Fruit fly (Drosophila melanogaster): Measurements from ENCODE around the gene CG42353.

CG42353 gene

DNA sequence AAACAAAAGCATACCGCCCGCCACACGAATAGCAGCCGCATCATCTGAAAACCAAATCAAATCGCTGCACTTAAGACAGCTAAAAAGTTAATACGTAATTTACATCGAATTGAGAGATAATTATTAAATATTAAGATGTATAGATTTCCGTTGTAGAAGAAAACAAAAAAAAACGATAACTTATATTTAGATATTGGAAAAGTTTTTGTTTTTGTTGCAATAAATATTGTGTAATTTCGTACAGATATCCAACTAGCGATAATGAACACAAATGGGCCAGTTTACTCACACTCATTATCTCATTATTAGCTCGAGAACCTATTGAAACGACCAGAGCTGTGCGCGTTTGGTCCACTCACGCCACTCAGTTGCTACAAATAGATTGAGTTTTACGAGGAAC, 35.9 kb upstream of the CG42353 start (continued):
- no peak for TF ChIP-seq Dref (GFP tag; IDR thresholded peaks at IDR 0.05)
- TF ChIP-seq CG14050 (GFP tag; IDR thresholded peaks at IDR 0.05), result no peak; the same call in 2 of the 3 replicates
- peak; percentile 10 for TF ChIP-seq Max (GFP tag; optimal IDR thresholded peaks at IDR 0.05)
- TF ChIP-seq CG8281 (tag; optimal IDR thresholded peaks at IDR 0.05), result peak; percentile 39
- peak; percentile 43 for TF ChIP-seq Deaf1 (tag; optimal IDR thresholded peaks at IDR 0.05)
- TF ChIP-seq Spps (tag; optimal IDR thresholded peaks at IDR 0.05), result peak; percentile 53
- TF ChIP-seq CG17802 (tag; optimal IDR thresholded peaks at IDR 0.05), result peak; percentile 15
- TF ChIP-seq Rx (GFP tag; IDR thresholded peaks at IDR 0.05), result no peak
- peak; percentile 70 for TF ChIP-seq CG6254 (GFP tag; optimal IDR thresholded peaks at IDR 0.05)
- peak; percentile 66 for TF ChIP-seq Hr3 (GFP tag; optimal IDR thresholded peaks at IDR 0.05)
- peak; percentile 63 for TF ChIP-seq Nf-YC (tag; optimal IDR thresholded peaks at IDR 0.05)
- no peak for TF ChIP-seq wek (GFP tag; optimal IDR thresholded peaks at IDR 0.05)
- TF ChIP-seq gem (tag; optimal IDR thresholded peaks at IDR 0.05), result peak; percentile 85
- no peak for TF ChIP-seq Hr39 (optimal IDR thresholded peaks at IDR 0.05)
- peak; percentile 86 for TF ChIP-seq Oli (tag; optimal IDR thresholded peaks at IDR 0.05)
- TF ChIP-seq exex (tag; optimal IDR thresholded peaks at IDR 0.05), result no peak
- peak; percentile 2 for TF ChIP-seq Atf-2 (GFP tag; optimal IDR thresholded peaks at IDR 0.05)
- no peak for TF ChIP-seq HmgD (GFP tag; optimal IDR thresholded peaks at IDR 0.05)
- TF ChIP-seq crol (GFP tag; IDR thresholded peaks at IDR 0.05), result no peak
- peak; percentile 20 to 53 for TF ChIP-seq chif (GFP tag; optimal IDR thresholded peaks at IDR 0.05)
- no peak for TF ChIP-seq zfh2 (GFP tag; optimal IDR thresholded peaks at IDR 0.05)
- peak; percentile 32 for TF ChIP-seq Usf (GFP tag; optimal IDR thresholded peaks at IDR 0.05)
- TF ChIP-seq maf-S (GFP tag; optimal IDR thresholded peaks at IDR 0.05), result no peak
- TF ChIP-seq hkb (optimal IDR thresholded peaks at IDR 0.05), result no peak
- peak; percentile 54 for TF ChIP-seq hkb (GFP tag; IDR thresholded peaks at IDR 0.05)
- peak; percentile 41 for TF ChIP-seq Hsf (GFP tag; optimal IDR thresholded peaks at IDR 0.05)
- peak; percentile 87 for TF ChIP-seq CoRest (tag; optimal IDR thresholded peaks at IDR 0.05)
- TF ChIP-seq Dek (tag; optimal IDR thresholded peaks at IDR 0.05), result peak; percentile 20
- TF ChIP-seq Gug (GFP tag; IDR thresholded peaks at IDR 0.05), result no peak
- peak in 1 of 3 experiments; percentile 44 for TF ChIP-seq Stat92E (GFP tag; optimal IDR thresholded peaks at IDR 0.05)
- peak; percentile 73 for TF ChIP-seq CG10267 (tag; optimal IDR thresholded peaks at IDR 0.05)
- peak; percentile 10 for TF ChIP-seq oc (tag; optimal IDR thresholded peaks at IDR 0.05)
- peak; percentile 26 for TF ChIP-seq caup (GFP tag; optimal IDR thresholded peaks at IDR 0.05; ENCODE audit: severe bottlenecking)
- TF ChIP-seq ash1 (GFP tag; optimal IDR thresholded peaks at IDR 0.05), result no peak
- TF ChIP-seq en (GFP tag; optimal IDR thresholded peaks at IDR 0.05), result no peak
- TF ChIP-seq CG2202 (tag; optimal IDR thresholded peaks at IDR 0.05), result peak; percentile 64
- TF ChIP-seq MTF-1 (GFP tag; optimal IDR thresholded peaks at IDR 0.05; ENCODE audit: borderline replicate concordance), result peak; percentile 21
- no peak for TF ChIP-seq CG5953 (GFP tag; IDR thresholded peaks at IDR 0.05)
- peak; percentile 14 for TF ChIP-seq lilli (GFP tag; optimal IDR thresholded peaks at IDR 0.05)
- TF ChIP-seq Camta (GFP tag; optimal IDR thresholded peaks at IDR 0.05), result peak; percentile 17
- TF ChIP-seq pb (GFP tag; optimal IDR thresholded peaks at IDR 0.05), result no peak
- peak; percentile 64 for TF ChIP-seq CG12659 (GFP tag; optimal IDR thresholded peaks at IDR 0.05)
- peak; percentile 22 for TF ChIP-seq CG15011 (GFP tag; optimal IDR thresholded peaks at IDR 0.05)
- no peak for TF ChIP-seq CG7271 (tag; optimal IDR thresholded peaks at IDR 0.05)
- peak; percentile 44 for TF ChIP-seq sisA (GFP tag; IDR thresholded peaks at IDR 0.05)
- no peak for TF ChIP-seq HLH4C (GFP tag; IDR thresholded peaks at IDR 0.05; ENCODE audit: partially characterized antibody)
- TF ChIP-seq CG17612 (GFP tag; IDR thresholded peaks at IDR 0.05), result no peak
- TF ChIP-seq gro (GFP tag; optimal IDR thresholded peaks at IDR 0.05), result no peak
- peak; percentile 69 for TF ChIP-seq BtbVII (GFP tag; optimal IDR thresholded peaks at IDR 0.05)
- TF ChIP-seq abd-A (tag; optimal IDR thresholded peaks at IDR 0.05), result no peak
- no peak for TF ChIP-seq Hmx (GFP tag; optimal IDR thresholded peaks at IDR 0.05)
